Worm (Caenorhabditis elegans): Measurements from ENCODE around the gene pde-4.

- no peak for TF ChIP-seq tbx-9 (tag; optimal IDR thresholded peaks at IDR 0.05; ENCODE audit: borderline replicate concordance)
- TF ChIP-seq B0019.2 (GFP tag; conservative IDR thresholded peaks at IDR 0.05): no peak
- TF ChIP-seq lag-1 (GFP tag; IDR thresholded peaks at IDR 0.05): no peak
- no peak for TF ChIP-seq pha-4 (tag; optimal IDR thresholded peaks at IDR 0.05)
Observed at ce11 chrII:7623466-7623865, 27.6 kb downstream of the pde-4 start.

Data from whole organism, young adult.